Worm (Caenorhabditis elegans) whole organism, midembryonic: ENCODE data around the gene dhp-2.

Experiments
- T22C8.4 ChIP-seq: fragments of 200-800 bp; sonication (Bioruptor generic); IDR thresholded peaks from 2 replicates; pipeline ENCODE4 v1.3.6; 2022; ENCODE audit warnings: missing genetic modification characterization, missing compliant biosample characterization
- flt-1 ChIP-seq: fragments of 200-800 bp; sonication (Bioruptor generic); IDR thresholded peaks from 2 replicates; pipeline ENCODE4 v1.3.6; 2022; ENCODE audit warnings: missing genetic modification characterization, missing compliant biosample characterization
- klf-2 ChIP-seq: fragments of 200-800 bp; sonication (Bioruptor generic); conservative IDR thresholded peaks from 2 replicates; pipeline ENCODE4 v1.3.6; 2022; ENCODE audit warnings: missing genetic modification reagents, missing genetic modification characterization, missing compliant biosample characterization
- med-1 ChIP-seq: sonication (generic microtip); optimal IDR thresholded peaks from 2 replicates; lab custom pipeline; 2017; ENCODE audit warnings: missing genetic modification characterization, mild to moderate bottlenecking, missing compliant biosample characterization, antibody characterized with exemption, missing genetic modification reagents; ENCODE audit not compliant: insufficient read depth
- ref-1 ChIP-seq: fragments of 200-800 bp; sonication (Bioruptor generic); conservative IDR thresholded peaks from 2 replicates; pipeline ENCODE4 v1.3.6; 2022; ENCODE audit warnings: missing genetic modification reagents, missing genetic modification characterization, missing compliant biosample characterization
- tab-1 ChIP-seq: fragments of 200-800 bp; sonication (Bioruptor generic); IDR thresholded peaks from 2 replicates; pipeline ENCODE4 v1.3.6; 2022; ENCODE audit warnings: missing genetic modification characterization, missing compliant biosample characterization
- ztf-23 ChIP-seq: fragments of 200-800 bp; sonication (Bioruptor generic); IDR thresholded peaks from 2 replicates; pipeline ENCODE4 v1.3.6; 2022; ENCODE audit warnings: missing genetic modification reagents, missing genetic modification characterization, missing compliant biosample characterization
- ztf-29 ChIP-seq: fragments of 200-800 bp; sonication (Bioruptor generic); IDR thresholded peaks from 2 replicates; pipeline ENCODE4 v1.3.6; 2022; ENCODE audit warnings: missing genetic modification reagents, missing genetic modification characterization, missing compliant biosample characterization

DNA sequence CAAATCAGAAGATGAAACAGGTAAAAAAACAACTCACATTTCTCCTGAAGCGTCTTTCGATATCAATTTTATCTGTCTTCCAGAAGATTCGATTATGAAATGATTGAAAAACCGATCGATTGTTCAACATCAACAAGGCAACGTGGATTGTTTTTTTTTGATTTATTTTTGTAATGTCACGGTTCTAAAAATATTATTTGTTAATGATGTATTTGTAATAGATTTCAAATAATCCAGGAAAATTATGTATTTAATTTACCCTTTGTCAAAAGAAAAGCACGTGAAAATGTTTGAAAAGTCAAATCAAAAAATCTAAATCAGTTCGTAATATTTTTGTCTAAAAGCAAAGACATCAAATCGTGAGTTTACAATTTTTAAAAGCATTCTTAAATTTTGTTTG is 8.8 kb upstream of the dhp-2 start, which contains the start of the genes kin-5 and C47E12.11:
- TF ChIP-seq flt-1 (GFP tag; lab: Robert Waterston, UW) (no peak), ztf-23 (no peak), ref-1 (GFP tag; lab: Robert Waterston, UW) (no peak), klf-2 (no peak), ztf-29 (GFP tag; lab: Robert Waterston, UW) (no peak), tab-1 (GFP tag; lab: Robert Waterston, UW) (no peak), T22C8.4 (GFP tag; lab: Robert Waterston, UW) (no peak), med-1 (no peak)
